Worm (Caenorhabditis elegans) whole organism, young adult: Measurements from ENCODE around the gene C34B4.5.
A peak's percentile ranks its signal among the peaks of the same experiment; 100 is the strongest.

Experiments used
- B0019.2 ChIP-seq: fragments of 200-800 bp; sonication (Bioruptor generic); conservative IDR thresholded peaks from 2 replicates; pipeline ENCODE4 v1.3.6; 2022; ENCODE audit warnings: missing genetic modification reagents, missing genetic modification characterization, missing compliant biosample characterization
- B0035.1 ChIP-seq: sonication (generic microtip); optimal IDR thresholded peaks from 2 replicates; lab custom pipeline; 2016; ENCODE audit warnings: missing genetic modification characterization, mild to moderate bottlenecking, missing compliant biosample characterization, missing genotype, missing genetic modification reagents
- C06A6.2 ChIP-seq: fragments of 200-800 bp; sonication (Bioruptor generic); conservative IDR thresholded peaks from 2 replicates; pipeline ENCODE4 v1.3.6; 2022; ENCODE audit warnings: missing genetic modification characterization, missing compliant biosample characterization
- D2030.7 ChIP-seq: fragments of 200-800 bp; sonication (Bioruptor generic); IDR thresholded peaks from 2 replicates; pipeline ENCODE4 v1.3.6; 2022; ENCODE audit warnings: missing genetic modification reagents, missing genetic modification characterization, missing compliant biosample characterization
- F23B12.7 ChIP-seq: sonication (generic microtip); optimal IDR thresholded peaks from 2 replicates; lab custom pipeline; 2017; ENCODE audit warnings: missing genetic modification characterization, mild to moderate bottlenecking, missing compliant biosample characterization, antibody characterized with exemption, moderate library complexity; ENCODE audit not compliant: insufficient read depth
- F33H1.4 ChIP-seq: fragments of 200-800 bp; sonication (Bioruptor generic); IDR thresholded peaks from 2 replicates; pipeline ENCODE4 v1.3.6; 2022; ENCODE audit warnings: missing genetic modification reagents, missing genetic modification characterization, missing compliant biosample characterization
- F57A8.1 ChIP-seq: fragments of 200-800 bp; sonication (Bioruptor generic); optimal IDR thresholded peaks from 2 replicates; lab custom pipeline; 2018; ENCODE audit warnings: mild to moderate bottlenecking, missing genetic modification characterization, moderate library complexity, missing compliant biosample characterization
- F57C9.4 ChIP-seq: sonication (generic microtip); optimal IDR thresholded peaks from 2 replicates; lab custom pipeline; 2017; ENCODE audit warnings: mild to moderate bottlenecking, missing genetic modification characterization, missing compliant biosample characterization
- Y53F4B.3 ChIP-seq: fragments of 200-800 bp; sonication (Bioruptor generic); IDR thresholded peaks from 2 replicates; pipeline ENCODE4 v1.3.6; 2022; ENCODE audit warnings: missing genetic modification reagents, missing genetic modification characterization, missing compliant biosample characterization
- Y53G8AR.9 ChIP-seq: fragments of 200-800 bp; sonication (Bioruptor generic); conservative IDR thresholded peaks from 2 replicates; pipeline ENCODE4 v1.3.6; 2022; ENCODE audit warnings: missing genetic modification reagents, missing genetic modification characterization, missing compliant biosample characterization
- Y79H2A.3 ChIP-seq: fragments of 200-800 bp; sonication (Bioruptor generic); conservative IDR thresholded peaks from 2 replicates; pipeline ENCODE4 v1.3.6; 2022; ENCODE audit warnings: missing genetic modification reagents, missing genetic modification characterization, missing compliant biosample characterization
- akir-1 ChIP-seq: fragments of 200-800 bp; sonication (Bioruptor generic); optimal IDR thresholded peaks from 2 replicates; lab custom pipeline; 2018; ENCODE audit warnings: mild to moderate bottlenecking, missing genetic modification characterization, moderate library complexity, missing compliant biosample characterization
- aptf-3 ChIP-seq: fragments of 200-800 bp; sonication (Bioruptor generic); IDR thresholded peaks from 2 replicates; pipeline ENCODE4 v1.3.6; 2022; ENCODE audit warnings: missing genetic modification characterization, missing compliant biosample characterization
- athp-1 ChIP-seq: sonication (generic microtip); optimal IDR thresholded peaks from 2 replicates; lab custom pipeline; 2017; ENCODE audit warnings: mild to moderate bottlenecking, missing genetic modification characterization, missing compliant biosample characterization
- attf-3 ChIP-seq: fragments of 200-800 bp; sonication (Bioruptor generic); conservative IDR thresholded peaks from 2 replicates; pipeline ENCODE4 v1.3.6; 2022; ENCODE audit warnings: missing genetic modification reagents, missing genetic modification characterization, missing compliant biosample characterization
- bed-2 ChIP-seq: fragments of 200-800 bp; sonication (Bioruptor generic); IDR thresholded peaks from 2 replicates; pipeline ENCODE4 v1.3.6; 2022; ENCODE audit warnings: missing genetic modification reagents, missing genetic modification characterization, missing compliant biosample characterization
- ceh-100 ChIP-seq: fragments of 200-800 bp; sonication (Bioruptor generic); IDR thresholded peaks from 2 replicates; pipeline ENCODE4 v1.3.6; 2022; ENCODE audit warnings: missing genetic modification reagents, missing genetic modification characterization, missing compliant biosample characterization
- ceh-27 ChIP-seq: fragments of 200-800 bp; sonication (Bioruptor generic); optimal IDR thresholded peaks from 2 replicates; lab custom pipeline; 2018; ENCODE audit warnings: mild to moderate bottlenecking, missing genetic modification characterization, moderate library complexity, missing compliant biosample characterization
- ceh-40 ChIP-seq: fragments of 200-800 bp; sonication (Bioruptor generic); IDR thresholded peaks from 2 replicates; pipeline ENCODE4 v1.3.6; 2022; ENCODE audit warnings: missing genetic modification characterization, missing compliant biosample characterization
- ceh-58 ChIP-seq: fragments of 200-800 bp; sonication (Bioruptor generic); IDR thresholded peaks from 2 replicates; pipeline ENCODE4 v1.3.6; 2022; ENCODE audit warnings: missing genetic modification characterization, missing compliant biosample characterization
- ceh-91 ChIP-seq: fragments of 200-800 bp; sonication (Bioruptor generic); IDR thresholded peaks from 2 replicates; pipeline ENCODE4 v1.3.6; 2022; ENCODE audit warnings: missing genetic modification reagents, missing genetic modification characterization, missing compliant biosample characterization
- egl-18 ChIP-seq: fragments of 200-800 bp; sonication (Bioruptor generic); IDR thresholded peaks from 2 replicates; pipeline ENCODE4 v1.3.6; 2022; ENCODE audit warnings: missing genetic modification reagents, missing genetic modification characterization, missing compliant biosample characterization
- egl-44 ChIP-seq: fragments of 200-800 bp; sonication (Bioruptor generic); IDR thresholded peaks from 2 replicates; pipeline ENCODE4 v1.3.6; 2022; ENCODE audit warnings: missing genetic modification reagents, missing genetic modification characterization, missing compliant biosample characterization
- ekl-4 ChIP-seq: fragments of 200-800 bp; sonication (Bioruptor generic); IDR thresholded peaks from 2 replicates; pipeline ENCODE4 v1.3.6; 2022; ENCODE audit warnings: missing genetic modification reagents, missing genetic modification characterization, missing compliant biosample characterization
- fkh-3 ChIP-seq: sonication (generic microtip); optimal IDR thresholded peaks from 2 replicates; lab custom pipeline; 2016; ENCODE audit warnings: mild to moderate bottlenecking, missing genetic modification characterization, missing compliant biosample characterization
- hrde-1 ChIP-seq: sonication (generic microtip); optimal IDR thresholded peaks from 2 replicates; lab custom pipeline; 2016; ENCODE audit warnings: missing genetic modification characterization, mild to moderate bottlenecking, missing compliant biosample characterization, moderate library complexity, missing genotype, missing genetic modification reagents, borderline replicate concordance
- let-526 ChIP-seq: fragments of 200-800 bp; sonication (Bioruptor generic); IDR thresholded peaks from 2 replicates; pipeline ENCODE4 v1.3.6; 2022; ENCODE audit warnings: missing genetic modification reagents, missing genetic modification characterization, missing compliant biosample characterization
- lsy-27 ChIP-seq: sonication (generic microtip); optimal IDR thresholded peaks from 2 replicates; lab custom pipeline; 2017; ENCODE audit warnings: missing genetic modification characterization, mild to moderate bottlenecking, missing compliant biosample characterization, antibody characterized with exemption, missing genotype, borderline replicate concordance; ENCODE audit not compliant: insufficient read depth
- madf-10 ChIP-seq: sonication (generic microtip); optimal IDR thresholded peaks from 2 replicates; lab custom pipeline; 2016; ENCODE audit warnings: mild to moderate bottlenecking, missing genetic modification characterization, missing compliant biosample characterization
- madf-6 ChIP-seq: fragments of 200-800 bp; sonication (Bioruptor generic); IDR thresholded peaks from 2 replicates; pipeline ENCODE4 v1.3.6; 2022; ENCODE audit warnings: missing genetic modification reagents, missing genetic modification characterization, missing compliant biosample characterization
- madf-8 ChIP-seq: fragments of 200-800 bp; sonication (Bioruptor generic); conservative IDR thresholded peaks from 2 replicates; pipeline ENCODE4 v1.3.6; 2022; ENCODE audit warnings: missing genetic modification reagents, missing genetic modification characterization, missing compliant biosample characterization
- mcd-1 ChIP-seq: fragments of 200-800 bp; sonication (Bioruptor generic); IDR thresholded peaks from 2 replicates; pipeline ENCODE4 v1.3.6; 2022; ENCODE audit warnings: missing genetic modification reagents, missing genetic modification characterization, missing compliant biosample characterization
- mel-28 ChIP-seq: sonication (generic microtip); optimal IDR thresholded peaks from 2 replicates; lab custom pipeline; 2016; ENCODE audit warnings: borderline replicate concordance, mild to moderate bottlenecking, missing genetic modification characterization, missing compliant biosample characterization
- mes-4 ChIP-seq: sonication (generic microtip); optimal IDR thresholded peaks from 2 replicates; lab custom pipeline; 2016; ENCODE audit warnings: missing genotype, missing genetic modification characterization, missing compliant biosample characterization
- nhr-120 ChIP-seq: fragments of 200-800 bp; sonication (Bioruptor generic); IDR thresholded peaks from 2 replicates; pipeline ENCODE4 v1.3.6; 2022; ENCODE audit warnings: missing genetic modification characterization, missing compliant biosample characterization
- nhr-27 ChIP-seq: fragments of 200-800 bp; sonication (Bioruptor generic); optimal IDR thresholded peaks from 2 replicates; lab custom pipeline; 2018; ENCODE audit warnings: mild to moderate bottlenecking, missing genetic modification characterization, moderate library complexity, missing compliant biosample characterization
- nhr-80 ChIP-seq: sonication (generic microtip); optimal IDR thresholded peaks from 2 replicates; lab custom pipeline; 2016; ENCODE audit warnings: missing genetic modification characterization, missing compliant biosample characterization
- nhr-90 ChIP-seq: sonication (generic microtip); optimal IDR thresholded peaks from 2 replicates; lab custom pipeline; 2016; ENCODE audit warnings: missing genotype, mild to moderate bottlenecking, missing genetic modification characterization, missing compliant biosample characterization
- sdz-38 ChIP-seq: sonication (generic microtip); optimal IDR thresholded peaks from 2 replicates; lab custom pipeline; 2016; ENCODE audit warnings: missing genotype, missing genetic modification characterization, missing compliant biosample characterization
- sea-2 ChIP-seq: fragments of 200-800 bp; sonication (Bioruptor generic); IDR thresholded peaks from 2 replicates; pipeline ENCODE4 v1.3.6; 2022; ENCODE audit warnings: missing genetic modification characterization, missing compliant biosample characterization
- snpc-1.3 ChIP-seq: sonication (generic microtip); optimal IDR thresholded peaks from 2 replicates; lab custom pipeline; 2017; ENCODE audit warnings: missing genetic modification characterization, mild to moderate bottlenecking, missing compliant biosample characterization, antibody characterized with exemption, moderate library complexity, missing genotype, missing genetic modification reagents; ENCODE audit not compliant: insufficient read depth
- somi-1 ChIP-seq: fragments of 200-800 bp; sonication (Bioruptor generic); optimal IDR thresholded peaks from 2 replicates; lab custom pipeline; 2018; ENCODE audit warnings: mild to moderate bottlenecking, missing genetic modification characterization, missing compliant biosample characterization
- ztf-18 ChIP-seq: sonication (generic microtip); optimal IDR thresholded peaks from 2 replicates; lab custom pipeline; 2016; ENCODE audit warnings: missing genotype, mild to moderate bottlenecking, missing genetic modification characterization, missing compliant biosample characterization
- ztf-22 ChIP-seq: fragments of 200-800 bp; sonication (Bioruptor generic); optimal IDR thresholded peaks from 2 replicates; lab custom pipeline; 2018; ENCODE audit warnings: mild to moderate bottlenecking, missing genetic modification characterization, moderate library complexity, missing compliant biosample characterization
- ztf-25 ChIP-seq: fragments of 200-800 bp; sonication (Bioruptor generic); IDR thresholded peaks from 2 replicates; pipeline ENCODE4 v1.3.6; 2022; ENCODE audit warnings: missing genetic modification reagents, missing genetic modification characterization, missing compliant biosample characterization
- ztf-26 ChIP-seq: sonication (generic microtip); optimal IDR thresholded peaks from 2 replicates; lab custom pipeline; 2017; ENCODE audit warnings: missing genetic modification characterization, missing compliant biosample characterization
- ztf-3 ChIP-seq: fragments of 200-800 bp; sonication (Bioruptor generic); optimal IDR thresholded peaks from 2 replicates; lab custom pipeline; 2018; ENCODE audit warnings: mild to moderate bottlenecking, missing genetic modification characterization, missing compliant biosample characterization

Gene C34B4.5

DNA sequence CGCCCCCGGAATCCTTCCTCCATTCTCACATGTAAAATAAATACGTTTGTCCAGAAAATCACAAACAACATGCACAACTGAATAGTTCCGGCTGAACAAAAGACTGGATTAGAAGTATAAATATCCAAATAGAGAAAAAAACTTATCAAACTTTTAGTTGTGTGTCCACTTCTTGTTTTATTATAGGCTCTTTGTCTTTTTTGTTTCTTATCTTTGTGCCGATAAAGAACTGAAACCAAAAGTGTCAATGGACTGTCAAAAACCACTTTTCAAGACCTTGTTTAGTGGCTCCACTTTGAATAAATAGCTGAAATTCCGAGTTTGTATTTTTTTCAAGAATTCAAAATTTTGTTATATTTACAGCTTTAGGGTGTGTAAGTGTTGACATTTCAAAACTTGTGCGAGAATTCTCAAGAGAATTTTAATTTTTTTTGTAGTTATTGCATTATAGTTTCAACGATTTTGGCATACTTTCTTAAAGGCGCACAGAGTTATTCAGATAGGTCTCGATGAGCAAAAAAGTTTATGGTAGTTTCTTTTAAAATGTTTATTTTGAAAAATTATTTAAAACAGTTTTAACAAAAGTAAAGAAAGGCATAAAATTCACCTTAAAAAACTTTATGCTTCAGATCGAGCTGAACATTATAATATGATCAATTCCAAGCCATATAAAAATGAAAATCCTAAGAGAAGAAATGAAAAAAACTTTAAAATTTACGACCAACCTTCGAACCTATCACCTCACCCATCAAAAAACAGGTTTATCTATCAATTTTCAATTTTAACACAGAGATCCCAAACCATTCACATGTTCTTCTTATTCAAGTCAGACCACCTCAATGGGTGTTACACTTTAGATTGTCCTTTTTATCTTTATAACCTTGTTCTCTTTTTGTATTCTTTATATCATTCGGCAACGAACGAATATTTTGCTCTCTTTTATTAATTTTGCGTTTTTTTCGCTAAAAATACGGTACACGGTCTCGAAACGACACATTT, 49.3 kb upstream of the C34B4.5 start (continued):
- TF ChIP-seq ztf-22 (no peak), Y53G8AR.9 (GFP tag; lab: Robert Waterston, UW) (peak; percentile 70), athp-1 (tag; lab: Kevin White, UChicago) (no peak), madf-6 (GFP tag; lab: Robert Waterston, UW) (peak; percentile 44; the same call in 1 of the 2 replicates), ceh-100 (no peak), nhr-120 (GFP tag; lab: Robert Waterston, UW) (no peak), ceh-58 (GFP tag; lab: Robert Waterston, UW) (no peak), somi-1 (GFP tag; lab: Kevin White, UChicago) (no peak), ceh-91 (no peak), nhr-27 (tag; lab: Kevin White, UChicago) (no peak), F23B12.7 (tag; lab: Kevin White, UChicago) (no peak), mcd-1 (GFP tag; lab: Robert Waterston, UW) (no peak), ceh-27 (GFP tag; lab: Kevin White, UChicago) (no peak), egl-44 (GFP tag; lab: Robert Waterston, UW) (no peak), ztf-26 (tag; lab: Kevin White, UChicago) (no peak), ztf-3 (no peak), F57A8.1 (no peak), B0019.2 (GFP tag; lab: Robert Waterston, UW) (no peak), snpc-1.3 (tag; lab: Kevin White, UChicago) (no peak), F33H1.4 (GFP tag; lab: Robert Waterston, UW) (no peak), C06A6.2 (no peak), B0035.1 (tag; lab: Kevin White, UChicago) (peak; percentile 44), sea-2 (GFP tag; lab: Robert Waterston, UW) (no peak), ceh-40 (no peak), attf-3 (GFP tag; lab: Robert Waterston, UW) (no peak), madf-10 (tag; lab: Kevin White, UChicago) (no peak), ztf-18 (tag; lab: Kevin White, UChicago) (no peak), fkh-3 (tag; lab: Kevin White, UChicago) (no peak), hrde-1 (tag; lab: Kevin White, UChicago) (no peak), akir-1 (no peak), madf-8 (GFP tag; lab: Robert Waterston, UW) (no peak), egl-18 (GFP tag; lab: Robert Waterston, UW) (no peak), nhr-80 (peak; percentile 85), sdz-38 (no peak), aptf-3 (GFP tag; lab: Robert Waterston, UW) (no peak), ztf-25 (no peak), Y53F4B.3 (GFP tag; lab: Robert Waterston, UW) (no peak), let-526 (GFP tag; lab: Robert Waterston, UW) (0 out of 2 replicates have a peak, but pooled peaks have one; percentile 22), nhr-90 (peak; percentile 46), F57C9.4 (tag; lab: Kevin White, UChicago) (no peak), lsy-27 (tag; lab: Kevin White, UChicago) (no peak), Y79H2A.3 (GFP tag; lab: Robert Waterston, UW) (no peak), D2030.7 (GFP tag; lab: Robert Waterston, UW) (no peak), bed-2 (GFP tag; lab: Robert Waterston, UW) (no peak), mel-28 (no peak), mes-4 (tag; lab: Kevin White, UChicago) (no peak), ekl-4 (GFP tag; lab: Robert Waterston, UW) (no peak)
